Worm (Caenorhabditis elegans) whole organism, late embryonic: ENCODE results near the gene ZC302.3.

Experiments
- C08G9.2 ChIP-seq: sonication (generic microtip); optimal IDR thresholded peaks from 2 replicates; lab custom pipeline; 2016; ENCODE audit warnings: mild to moderate bottlenecking, missing genetic modification characterization, moderate library complexity, missing compliant biosample characterization
- T23F11.4 ChIP-seq: fragments of 200-800 bp; sonication (Bioruptor generic); optimal IDR thresholded peaks from 2 replicates; lab custom pipeline; 2018; ENCODE audit warnings: mild to moderate bottlenecking, missing genetic modification characterization, missing compliant biosample characterization
- ceh-14 ChIP-seq: sonication (generic microtip); optimal IDR thresholded peaks from 2 replicates; lab custom pipeline; 2016; ENCODE audit warnings: missing genotype, missing genetic modification characterization, missing compliant biosample characterization
- ceh-2 ChIP-seq: sonication (generic microtip); optimal IDR thresholded peaks from 2 replicates; lab custom pipeline; 2016; ENCODE audit warnings: missing genotype, missing genetic modification characterization, missing compliant biosample characterization
- ceh-22 ChIP-seq: sonication (generic microtip); optimal IDR thresholded peaks from 2 replicates; lab custom pipeline; 2017; ENCODE audit warnings: missing biosample characterization, missing genetic modification characterization
- ceh-24 ChIP-seq: sonication (generic microtip); optimal IDR thresholded peaks from 2 replicates; lab custom pipeline; 2016; ENCODE audit warnings: mild to moderate bottlenecking, missing genetic modification characterization, missing compliant biosample characterization
- ceh-34 ChIP-seq: sonication (generic microtip); optimal IDR thresholded peaks from 2 replicates; lab custom pipeline; 2016; ENCODE audit warnings: mild to moderate bottlenecking, missing genetic modification characterization, missing compliant biosample characterization
- ceh-45 ChIP-seq: fragments of 200-800 bp; sonication (Bioruptor generic); IDR thresholded peaks from 2 replicates; pipeline ENCODE4 v1.3.6; 2022; ENCODE audit warnings: missing genetic modification reagents, missing genetic modification characterization, missing compliant biosample characterization
- ceh-48 ChIP-seq: sonication (generic microtip); optimal IDR thresholded peaks from 2 replicates; lab custom pipeline; 2016; ENCODE audit warnings: missing genetic modification characterization, inconsistent platforms, missing compliant biosample characterization
- ceh-6 ChIP-seq: fragments of 200-800 bp; sonication (Bioruptor generic); optimal IDR thresholded peaks from 2 replicates; lab custom pipeline; 2018; ENCODE audit warnings: mild to moderate bottlenecking, missing genetic modification characterization, missing compliant biosample characterization
- dve-1 ChIP-seq: sonication (generic microtip); optimal IDR thresholded peaks from 2 replicates; lab custom pipeline; 2017; ENCODE audit warnings: antibody characterized with exemption, mild to moderate bottlenecking, missing genetic modification characterization, missing compliant biosample characterization
- elt-2 ChIP-seq: sonication (generic microtip); optimal IDR thresholded peaks from 2 replicates; lab custom pipeline; 2016; ENCODE audit warnings: missing genetic modification reagents, missing genetic modification characterization, missing compliant biosample characterization
- elt-4 ChIP-seq: sonication (generic microtip); optimal IDR thresholded peaks from 2 replicates; lab custom pipeline; 2016; ENCODE audit warnings: missing genetic modification characterization, missing compliant biosample characterization
- ets-4 ChIP-seq: sonication (generic microtip); optimal IDR thresholded peaks from 2 replicates; lab custom pipeline; 2016; ENCODE audit warnings: missing genetic modification characterization, missing compliant biosample characterization
- fkh-10 ChIP-seq: fragments of 150-350 bp; optimal IDR thresholded peaks from 2 replicates; lab custom pipeline; 2014; ENCODE audit warnings: missing biosample characterization, missing genetic modification reagents, missing genetic modification characterization
- gmeb-2 ChIP-seq: sonication (generic microtip); optimal IDR thresholded peaks from 2 replicates; lab custom pipeline; 2016; ENCODE audit warnings: missing genetic modification characterization, inconsistent platforms, missing compliant biosample characterization
- hlh-30 ChIP-seq: sonication (generic microtip); optimal IDR thresholded peaks from 2 replicates; lab custom pipeline; 2017; ENCODE audit warnings: antibody characterized with exemption, missing genetic modification characterization, missing compliant biosample characterization; ENCODE audit not compliant: insufficient read depth
- hlh-6 ChIP-seq: sonication (generic microtip); optimal IDR thresholded peaks from 2 replicates; lab custom pipeline; 2016; ENCODE audit warnings: missing genotype, missing genetic modification characterization, missing compliant biosample characterization
- lim-6 ChIP-seq: sonication (generic microtip); optimal IDR thresholded peaks from 2 replicates; lab custom pipeline; 2016; ENCODE audit warnings: missing genetic modification characterization, missing compliant biosample characterization
- madf-2 ChIP-seq: sonication (generic microtip); optimal IDR thresholded peaks from 2 replicates; lab custom pipeline; 2017; ENCODE audit warnings: missing genetic modification characterization, missing compliant biosample characterization
- nfya-1 ChIP-seq: sonication (generic microtip); optimal IDR thresholded peaks from 2 replicates; lab custom pipeline; 2017; ENCODE audit warnings: missing genetic modification characterization, mild to moderate bottlenecking, missing compliant biosample characterization, antibody characterized with exemption, moderate library complexity
- nhr-11 ChIP-seq: fragments of 150-350 bp; optimal IDR thresholded peaks from 2 replicates; lab custom pipeline; 2014; ENCODE audit warnings: missing biosample characterization, missing genetic modification characterization
- pha-2 ChIP-seq: sonication (generic microtip); optimal IDR thresholded peaks from 2 replicates; lab custom pipeline; 2017; ENCODE audit warnings: mild to moderate bottlenecking, missing genetic modification characterization, missing compliant biosample characterization
- pha-4 ChIP-seq: fragments of 150-350 bp; optimal IDR thresholded peaks from 2 replicates; lab custom pipeline; 2018; ENCODE audit warnings: missing biosample characterization, missing genetic modification reagents, missing genetic modification characterization
- pqm-1 ChIP-seq: sonication (generic microtip); optimal IDR thresholded peaks from 2 replicates; lab custom pipeline; 2016; ENCODE audit warnings: missing genetic modification characterization, missing compliant biosample characterization
- rnt-1 ChIP-seq: sonication (generic microtip); optimal IDR thresholded peaks from 2 replicates; lab custom pipeline; 2016; ENCODE audit warnings: missing genetic modification characterization, missing compliant biosample characterization
- sdc-2 ChIP-seq: sonication (generic microtip); optimal IDR thresholded peaks from 2 replicates; lab custom pipeline; 2016; ENCODE audit warnings: missing genotype, missing genetic modification characterization, missing compliant biosample characterization
- sox-2 ChIP-seq: fragments of 200-800 bp; sonication (Bioruptor generic); IDR thresholded peaks from 2 replicates; pipeline ENCODE4 v1.3.6; 2022; ENCODE audit warnings: missing genetic modification reagents, missing genetic modification characterization, missing compliant biosample characterization
- sox-4 ChIP-seq: sonication (generic microtip); optimal IDR thresholded peaks from 2 replicates; lab custom pipeline; 2017; ENCODE audit warnings: mild to moderate bottlenecking, missing genetic modification characterization, inconsistent platforms, missing compliant biosample characterization
- syd-9 ChIP-seq: sonication (generic microtip); optimal IDR thresholded peaks from 2 replicates; lab custom pipeline; 2016; ENCODE audit warnings: mild to moderate bottlenecking, missing genetic modification characterization, moderate library complexity, missing compliant biosample characterization
- ttx-3 ChIP-seq: sonication (generic microtip); optimal IDR thresholded peaks from 2 replicates; lab custom pipeline; 2016; ENCODE audit warnings: missing genetic modification reagents, missing genetic modification characterization, missing compliant biosample characterization
- unc-3 ChIP-seq, 2 experiments: fragments of 200-800 bp in 1 of 2; sonication (Bioruptor generic) in 1 of 2; sonication (generic microtip) in 1 of 2; conservative IDR thresholded peaks in 1 of 2; optimal IDR thresholded peaks in 1 of 2; 2 replicates each; pipeline versions ENCODE4 v1.3.6 to Lab custom; 2016 to 2022; ENCODE audit warnings: missing compliant biosample characterization in 2 of 2, missing genetic modification characterization in 2 of 2, missing genetic modification reagents in 1 of 2
- unc-42 ChIP-seq: sonication (generic microtip); optimal IDR thresholded peaks from 2 replicates; lab custom pipeline; 2016; ENCODE audit warnings: missing genotype, missing genetic modification characterization, missing compliant biosample characterization
- unc-55 ChIP-seq: sonication (generic microtip); optimal IDR thresholded peaks from 2 replicates; lab custom pipeline; 2017; ENCODE audit warnings: missing biosample characterization, missing genetic modification reagents, missing genetic modification characterization
- ztf-16 ChIP-seq: sonication (generic microtip); optimal IDR thresholded peaks from 2 replicates; lab custom pipeline; 2017; ENCODE audit warnings: missing genetic modification characterization, missing compliant biosample characterization

The ZC302.3 gene

ce11 chrV:10708346-10708745 lies 32.9 kb downstream of the ZC302.3 start:
- TF ChIP-seq fkh-10 (no peak), unc-55 (GFP tag; lab: Kevin White, UChicago) (no peak), ceh-22 (tag; lab: Kevin White, UChicago) (no peak), C08G9.2 (tag; lab: Kevin White, UChicago) (no peak), elt-4 (tag; lab: Kevin White, UChicago) (no peak), ceh-45 (GFP tag; lab: Robert Waterston, UW) (no peak), pqm-1 (no peak), unc-42 (tag; lab: Kevin White, UChicago) (no peak), pha-4 (tag; lab: Kevin White, UChicago) (no peak), nfya-1 (tag; lab: Kevin White, UChicago) (no peak), sox-4 (tag; lab: Kevin White, UChicago) (no peak), rnt-1 (tag; lab: Kevin White, UChicago) (no peak)
- TF ChIP-seq, all 69 proteins: peak for 0

DNA sequence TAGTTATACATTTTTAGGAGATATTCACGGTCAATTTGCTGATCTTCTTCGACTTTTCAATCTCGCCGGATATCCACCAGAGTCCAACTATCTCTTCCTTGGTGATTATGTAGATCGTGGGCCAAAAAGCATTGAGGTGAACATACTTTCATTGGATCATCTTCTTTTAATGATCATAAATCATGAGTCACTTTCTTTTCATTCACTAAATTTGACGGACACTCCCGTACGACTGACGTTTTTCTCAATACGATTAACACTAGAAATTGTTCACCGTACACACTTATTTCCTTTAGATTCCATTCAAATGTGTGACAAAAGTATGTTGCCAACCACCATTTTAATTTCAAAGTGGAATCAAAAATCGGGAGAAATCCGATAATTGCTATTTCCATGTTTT lies 38.3 kb downstream of the ZC302.3 start:
- TF ChIP-seq ceh-14 (tag; lab: Kevin White, UChicago) (no peak), ttx-3 (tag; lab: Kevin White, UChicago) (no peak), hlh-6 (tag; lab: Kevin White, UChicago) (no peak), sdc-2 (tag; lab: Kevin White, UChicago) (no peak), T23F11.4 (GFP tag; lab: Kevin White, UChicago) (no peak), C08G9.2 (tag; lab: Kevin White, UChicago) (no peak), rnt-1 (tag; lab: Kevin White, UChicago) (no peak), ceh-24 (tag; lab: Kevin White, UChicago) (no peak), sox-2 (no peak), ceh-2 (tag; lab: Kevin White, UChicago) (no peak), ceh-48 (tag; lab: Kevin White, UChicago) (no peak), unc-42 (tag; lab: Kevin White, UChicago) (no peak), ceh-34 (tag; lab: Kevin White, UChicago) (no peak), unc-3 (GFP tag; conservative IDR thresholded peaks at IDR 0.05; lab: Robert Waterston, UW) (no peak), unc-3 (tag; optimal IDR thresholded peaks at IDR 0.05; lab: Kevin White, UChicago) (no peak)

- TF ChIP-seq elt-2 (tag; lab: Kevin White, UChicago) (no peak), sox-4 (tag; lab: Kevin White, UChicago) (no peak), fkh-10 (no peak), unc-3 (GFP tag; conservative IDR thresholded peaks at IDR 0.05; lab: Robert Waterston, UW) (no peak), unc-3 (tag; optimal IDR thresholded peaks at IDR 0.05; lab: Kevin White, UChicago) (no peak), gmeb-2 (tag; lab: Kevin White, UChicago) (no peak), pqm-1 (no peak), unc-42 (tag; lab: Kevin White, UChicago) (no peak), ceh-6 (no peak), ceh-14 (tag; lab: Kevin White, UChicago) (no peak), hlh-30 (tag; lab: Kevin White, UChicago) (no peak), ztf-16 (tag; lab: Kevin White, UChicago) (no peak), sdc-2 (tag; lab: Kevin White, UChicago) (no peak), ets-4 (tag; lab: Kevin White, UChicago) (no peak), nhr-11 (tag; lab: Kevin White, UChicago) (no peak), syd-9 (tag; lab: Kevin White, UChicago) (no peak), nfya-1 (tag; lab: Kevin White, UChicago) (no peak), madf-2 (tag; lab: Kevin White, UChicago) (no peak), sox-2 (no peak), dve-1 (no peak), pha-2 (no peak)
Observed at ce11 chrV:10702249-10702648, 39.0 kb downstream of the ZC302.3 start, which contains the start of gene pph-1. pph-1 (plus strand) TSS chrV:10702549.

DNA sequence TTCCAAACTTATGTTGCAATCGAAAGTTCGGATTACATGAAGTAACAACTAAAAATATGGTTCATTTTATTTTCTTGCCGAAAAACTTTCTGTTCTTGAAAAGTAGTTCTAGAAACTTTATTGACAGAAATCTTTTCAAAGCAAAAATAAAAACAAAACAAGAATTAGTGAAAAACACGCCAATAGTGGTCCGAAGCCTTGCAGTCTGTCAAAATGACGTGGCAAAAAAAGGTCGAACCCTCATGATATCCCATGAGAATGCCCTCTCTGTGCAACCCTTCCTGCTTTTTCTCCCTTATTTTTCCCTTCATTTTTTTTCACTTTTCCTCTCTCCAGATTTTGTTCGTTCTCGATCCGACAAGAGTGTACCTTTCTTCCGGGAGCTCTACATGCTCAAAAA lies 42.1 kb downstream of the ZC302.3 start:
- no peak for TF ChIP-seq lim-6 (tag; lab: Kevin White, UChicago)
- TF ChIP-seq sdc-2 (tag; lab: Kevin White, UChicago) = no peak
